Worm (Caenorhabditis elegans) whole organism, L3 larva: ENCODE measurements around the gene B0410.1.

Source experiments
- R02D3.7 ChIP-seq: fragments of 150-350 bp; optimal IDR thresholded peaks from 2 replicates; lab custom pipeline; 2014; ENCODE audit warnings: missing biosample characterization, missing genetic modification characterization
- ZK546.5 ChIP-seq: sonication (generic microtip); optimal IDR thresholded peaks from 2 replicates; lab custom pipeline; 2017; ENCODE audit warnings: missing biosample characterization, missing genetic modification characterization
- ama-1 ChIP-seq: fragments of 150-350 bp; optimal IDR thresholded peaks from 2 replicates; lab custom pipeline; 2018
- ceh-16 ChIP-seq: sonication (generic microtip); optimal IDR thresholded peaks from 2 replicates; lab custom pipeline; 2017; ENCODE audit warnings: missing biosample characterization, missing genetic modification characterization
- ceh-28 ChIP-seq: fragments of 150-350 bp; optimal IDR thresholded peaks from 2 replicates; lab custom pipeline; 2014; ENCODE audit warnings: missing biosample characterization, missing genetic modification reagents, missing genetic modification characterization
- ceh-9 ChIP-seq: sonication (generic microtip); optimal IDR thresholded peaks from 2 replicates; lab custom pipeline; 2018; ENCODE audit warnings: missing biosample characterization, missing genetic modification characterization
- egl-27 ChIP-seq: sonication (generic microtip); optimal IDR thresholded peaks from 4 replicates; lab custom pipeline; 2017; ENCODE audit warnings: missing biosample characterization, missing genetic modification reagents, missing genetic modification characterization
- egl-5 ChIP-seq: fragments of 150-350 bp; optimal IDR thresholded peaks from 2 replicates; lab custom pipeline; 2017; ENCODE audit warnings: missing biosample characterization, missing genetic modification reagents, missing genetic modification characterization, inconsistent platforms
- elt-1 ChIP-seq: fragments of 150-350 bp; optimal IDR thresholded peaks from 2 replicates; lab custom pipeline; 2014; ENCODE audit warnings: missing biosample characterization, missing genetic modification characterization
- elt-2 ChIP-seq: sonication (generic microtip); optimal IDR thresholded peaks from 2 replicates; lab custom pipeline; 2016; ENCODE audit warnings: missing genetic modification reagents, mild to moderate bottlenecking, missing genetic modification characterization, missing compliant biosample characterization
- fkh-10 ChIP-seq: sonication (generic microtip); optimal IDR thresholded peaks from 2 replicates; lab custom pipeline; 2017; ENCODE audit warnings: missing biosample characterization, missing genetic modification reagents, missing genetic modification characterization
- fkh-2 ChIP-seq: fragments of 150-350 bp; optimal IDR thresholded peaks from 2 replicates; lab custom pipeline; 2014; ENCODE audit warnings: missing biosample characterization, missing genetic modification reagents, missing genetic modification characterization
- hmg-11 ChIP-seq: sonication (generic microtip); optimal IDR thresholded peaks from 2 replicates; lab custom pipeline; 2016; ENCODE audit warnings: missing genetic modification characterization, missing compliant biosample characterization
- lin-15B ChIP-seq: fragments of 150-350 bp; optimal IDR thresholded peaks from 2 replicates; lab custom pipeline; 2014; ENCODE audit warnings: missing biosample characterization, missing genetic modification characterization
- lin-39 ChIP-seq: fragments of 150-350 bp; optimal IDR thresholded peaks from 2 replicates; lab custom pipeline; 2018; ENCODE audit warnings: missing biosample characterization, missing genetic modification reagents, missing genetic modification characterization
- lsy-12 ChIP-seq: sonication (generic microtip); optimal IDR thresholded peaks from 2 replicates; lab custom pipeline; 2016; ENCODE audit warnings: mild to moderate bottlenecking, missing genetic modification characterization, missing compliant biosample characterization
- mdl-1 ChIP-seq: fragments of 150-350 bp; optimal IDR thresholded peaks from 2 replicates; lab custom pipeline; 2014; ENCODE audit warnings: missing biosample characterization, missing genetic modification characterization
- mml-1 ChIP-seq: fragments of 150-350 bp; sonication (generic microtip); optimal IDR thresholded peaks from 3 replicates; lab custom pipeline; 2014; ENCODE audit warnings: missing biosample characterization, missing genetic modification characterization
- nfya-1 ChIP-seq: sonication (generic microtip); optimal IDR thresholded peaks from 2 replicates; lab custom pipeline; 2017; ENCODE audit warnings: missing genetic modification characterization, mild to moderate bottlenecking, missing compliant biosample characterization, antibody characterized with exemption, moderate library complexity; ENCODE audit not compliant: insufficient read depth
- nhr-11 ChIP-seq: fragments of 150-350 bp; optimal IDR thresholded peaks from 2 replicates; lab custom pipeline; 2014; ENCODE audit warnings: missing biosample characterization, missing genetic modification characterization
- nhr-23 ChIP-seq: fragments of 150-350 bp; optimal IDR thresholded peaks from 2 replicates; lab custom pipeline; 2014; ENCODE audit warnings: missing biosample characterization, missing genetic modification reagents, missing genetic modification characterization
- nhr-25 ChIP-seq: sonication (generic microtip); optimal IDR thresholded peaks from 2 replicates; lab custom pipeline; 2017; ENCODE audit warnings: missing biosample characterization, missing genetic modification characterization
- nhr-28 ChIP-seq: fragments of 150-350 bp; optimal IDR thresholded peaks from 2 replicates; lab custom pipeline; 2014; ENCODE audit warnings: missing biosample characterization, missing genetic modification characterization
- nhr-43 ChIP-seq: sonication (generic microtip); optimal IDR thresholded peaks from 2 replicates; lab custom pipeline; 2016; ENCODE audit warnings: mild to moderate bottlenecking, missing genetic modification characterization, missing compliant biosample characterization; ENCODE audit not compliant: poor library complexity, severe bottlenecking
- nhr-77 ChIP-seq: fragments of 150-350 bp; optimal IDR thresholded peaks from 2 replicates; lab custom pipeline; 2014; ENCODE audit warnings: missing biosample characterization, missing genetic modification characterization
- pha-4 ChIP-seq: fragments of 150-350 bp; optimal IDR thresholded peaks from 2 replicates; lab custom pipeline; 2014; ENCODE audit warnings: missing biosample characterization, missing genetic modification reagents, missing genetic modification characterization
- sea-2 ChIP-seq: fragments of 150-350 bp; sonication (generic microtip); optimal IDR thresholded peaks from 4 replicates; lab custom pipeline; 2014; ENCODE audit warnings: missing biosample characterization, missing genetic modification reagents, missing genetic modification characterization
- skn-1 ChIP-seq: fragments of 150-350 bp; optimal IDR thresholded peaks from 2 replicates; lab custom pipeline; 2014; ENCODE audit warnings: missing biosample characterization, missing genetic modification characterization
- unc-39 ChIP-seq: sonication (generic microtip); optimal IDR thresholded peaks from 4 replicates; lab custom pipeline; 2017; ENCODE audit warnings: missing biosample characterization, missing genetic modification characterization
- ztf-11 ChIP-seq: fragments of 150-350 bp; optimal IDR thresholded peaks from 2 replicates; lab custom pipeline; 2014; ENCODE audit warnings: missing biosample characterization, missing genetic modification characterization
- ztf-4 ChIP-seq: fragments of 150-350 bp; optimal IDR thresholded peaks from 2 replicates; lab custom pipeline; 2014; ENCODE audit warnings: missing biosample characterization, missing genetic modification characterization

B0410.1 gene

ce11 chrX:2871037-2871436 lies 23.3 kb upstream of the B0410.1 start, which contains the start of gene F53B3.3:
Gene F53B3.3, minus strand, starts transcription at chrX:2871137.
- TF ChIP-seq pha-4 (tag; lab: Kevin White, UChicago) (peak; percentile 43), fkh-2 (tag; lab: Kevin White, UChicago) (no peak)

ce11 chrX:2873272-2873671 lies 21.1 kb upstream of the B0410.1 start:
- no peak for TF ChIP-seq nhr-43
- peak; percentile 51 for TF ChIP-seq nhr-23 (tag; lab: Kevin White, UChicago)
- TF ChIP-seq ztf-11: no peak

- TF ChIP-seq skn-1 (no peak), unc-39 (tag; lab: Kevin White, UChicago) (no peak), hmg-11 (tag; lab: Kevin White, UChicago) (no peak), ZK546.5 (tag; lab: Kevin White, UChicago) (no peak), nhr-25 (tag; lab: Kevin White, UChicago) (no peak), nhr-77 (tag; lab: Kevin White, UChicago) (no peak), ceh-16 (tag; lab: Kevin White, UChicago) (no peak), fkh-10 (GFP tag; lab: Kevin White, UChicago) (no peak), mml-1 (no peak), ztf-4 (tag; lab: Kevin White, UChicago) (no peak), egl-27 (no peak), lin-15B (no peak), ceh-28 (tag; lab: Kevin White, UChicago) (no peak)
These were observed 19.8 kb upstream of the B0410.1 start for ce11 chrX:2874598-2874997.

- no peak for TF ChIP-seq nhr-28 (tag; lab: Kevin White, UChicago)
- no peak for TF ChIP-seq nhr-11 (tag; lab: Kevin White, UChicago)
- TF ChIP-seq sea-2: no peak
- TF ChIP-seq ama-1 (lab: Kevin White, UChicago): no peak
- TF ChIP-seq ceh-9: no peak
- TF ChIP-seq ceh-28 (tag; lab: Kevin White, UChicago): no peak
These were observed 16.9 kb upstream of the B0410.1 start for ce11 chrX:2877433-2877832.

- TF ChIP-seq nhr-23 (tag; lab: Kevin White, UChicago) (peak; percentile 66), nhr-25 (tag; lab: Kevin White, UChicago) (peak; percentile 79), ZK546.5 (tag; lab: Kevin White, UChicago) (no peak)
These were observed 14.7 kb upstream of the B0410.1 start, which contains the start of gene F53B3.5 for ce11 chrX:2879529-2880265. Gene F53B3.5, minus strand, starts transcription at chrX:2879579.

ce11 chrX:2885318-2885908 lies 9.0 kb upstream of the B0410.1 start, which contains the start of gene vang-1:
Gene vang-1, plus strand, starts transcription at chrX:2885858.
- TF ChIP-seq lsy-12 (tag; lab: Kevin White, UChicago) (peak; percentile 35), elt-1 (tag; lab: Kevin White, UChicago) (no peak), nhr-77 (tag; lab: Kevin White, UChicago) (no peak), elt-2 (tag; lab: Kevin White, UChicago) (no peak), mdl-1 (tag; lab: Kevin White, UChicago) (no peak), hmg-11 (tag; lab: Kevin White, UChicago) (peak; percentile 53), ztf-11 (no peak), fkh-2 (tag; lab: Kevin White, UChicago) (no peak), R02D3.7 (tag; lab: Kevin White, UChicago) (no peak), egl-5 (tag; lab: Kevin White, UChicago) (peak; percentile 58), nfya-1 (peak; percentile 52), lin-39 (peak; percentile 82)
